Worm (Caenorhabditis elegans) whole organism, L4 larva: ENCODE data around the gene wapl-1.

Source experiments
- F44E2.7 ChIP-seq: fragments of 200-800 bp; sonication (Bioruptor generic); IDR thresholded peaks from 2 replicates; pipeline ENCODE4 v2.1.2; 2022; ENCODE audit warnings: missing genetic modification characterization, missing compliant biosample characterization
- T20F7.1 ChIP-seq: fragments of 200-800 bp; sonication (Bioruptor generic); optimal IDR thresholded peaks from 2 replicates; lab custom pipeline; 2018; ENCODE audit warnings: mild to moderate bottlenecking, missing genetic modification characterization, missing compliant biosample characterization
- ZK546.5 ChIP-seq, 2 experiments: sonication (generic microtip); optimal IDR thresholded peaks; 2 replicates each; lab custom pipeline; 2017; ENCODE audit warnings: missing biosample characterization in 2 of 2, missing genetic modification characterization in 2 of 2
- aly-2 ChIP-seq: sonication (generic microtip); optimal IDR thresholded peaks from 2 replicates; lab custom pipeline; 2018; ENCODE audit warnings: missing biosample characterization, missing genetic modification characterization
- arid-1 ChIP-seq: fragments of 200-800 bp; sonication (Bioruptor generic); conservative IDR thresholded peaks from 2 replicates; pipeline ENCODE4 v1.3.6; 2022; ENCODE audit warnings: missing genetic modification reagents, missing genetic modification characterization, missing compliant biosample characterization
- ceh-20 ChIP-seq: fragments of 200-800 bp; sonication (Bioruptor generic); IDR thresholded peaks from 2 replicates; pipeline ENCODE4 v1.3.6; 2022; ENCODE audit warnings: missing genetic modification reagents, missing genetic modification characterization, missing compliant biosample characterization
- ceh-28 ChIP-seq: fragments of 150-350 bp; optimal IDR thresholded peaks from 2 replicates; lab custom pipeline; 2014; ENCODE audit warnings: missing biosample characterization, missing genetic modification reagents, missing genetic modification characterization
- ceh-44 ChIP-seq: fragments of 200-800 bp; sonication (Bioruptor generic); IDR thresholded peaks from 2 replicates; pipeline ENCODE4 v1.3.6; 2022; ENCODE audit warnings: missing genetic modification reagents, missing genetic modification characterization, missing compliant biosample characterization
- cey-2 ChIP-seq: sonication (generic microtip); optimal IDR thresholded peaks from 3 replicates; lab custom pipeline; 2017; ENCODE audit warnings: missing genetic modification characterization, mild to moderate bottlenecking, missing compliant biosample characterization, antibody characterized with exemption, borderline replicate concordance; ENCODE audit not compliant: insufficient read depth
- daf-16 ChIP-seq, 3 experiments: sonication (generic microtip); optimal IDR thresholded peaks; 2 replicates each; lab custom pipeline; 2016 to 2017; ENCODE audit warnings: missing genetic modification characterization in 3 of 3, missing genetic modification reagents in 3 of 3, mild to moderate bottlenecking in 2 of 3, missing compliant biosample characterization in 2 of 3, missing biosample characterization in 1 of 3, moderate library complexity in 1 of 3
- daf-19 ChIP-seq: fragments of 200-800 bp; sonication (Bioruptor generic); conservative IDR thresholded peaks from 2 replicates; pipeline ENCODE4 v1.3.6; 2022; ENCODE audit warnings: missing genetic modification characterization, missing compliant biosample characterization
- dpl-1 ChIP-seq: fragments of 150-350 bp; optimal IDR thresholded peaks from 2 replicates; lab custom pipeline; 2014; ENCODE audit warnings: missing biosample characterization, missing genetic modification reagents, missing genetic modification characterization
- dve-1 ChIP-seq: sonication (generic microtip); optimal IDR thresholded peaks from 2 replicates; lab custom pipeline; 2017; ENCODE audit warnings: antibody characterized with exemption, mild to moderate bottlenecking, missing genetic modification characterization, missing compliant biosample characterization; ENCODE audit not compliant: insufficient read depth
- gei-8 ChIP-seq: fragments of 200-800 bp; sonication (Bioruptor generic); optimal IDR thresholded peaks from 2 replicates; lab custom pipeline; 2018; ENCODE audit warnings: mild to moderate bottlenecking, missing genetic modification characterization, missing compliant biosample characterization
- hif-1 ChIP-seq, 2 experiments: sonication (generic microtip); optimal IDR thresholded peaks; 2 replicates each; lab custom pipeline; 2016 to 2017; ENCODE audit warnings: missing compliant biosample characterization in 2 of 2, missing genetic modification characterization in 2 of 2, missing genetic modification reagents in 2 of 2, missing genotype in 2 of 2, mild to moderate bottlenecking in 1 of 2
- hlh-11 ChIP-seq: fragments of 200-800 bp; sonication (Bioruptor generic); optimal IDR thresholded peaks from 2 replicates; lab custom pipeline; 2018; ENCODE audit warnings: mild to moderate bottlenecking, missing genetic modification characterization, missing compliant biosample characterization
- hlh-30 ChIP-seq: sonication (generic microtip); optimal IDR thresholded peaks from 2 replicates; lab custom pipeline; 2017; ENCODE audit warnings: antibody characterized with exemption, mild to moderate bottlenecking, missing genetic modification characterization, missing compliant biosample characterization; ENCODE audit not compliant: insufficient read depth
- lim-7 ChIP-seq: fragments of 200-800 bp; sonication (Bioruptor generic); IDR thresholded peaks from 2 replicates; pipeline ENCODE4 v1.3.6; 2022; ENCODE audit warnings: missing genetic modification characterization, missing compliant biosample characterization
- lin-13 ChIP-seq: fragments of 150-350 bp; optimal IDR thresholded peaks from 2 replicates; lab custom pipeline; 2014; ENCODE audit warnings: missing biosample characterization, missing genetic modification reagents, missing genetic modification characterization
- lin-29 ChIP-seq: fragments of 200-800 bp; sonication (Bioruptor generic); IDR thresholded peaks from 2 replicates; pipeline ENCODE4 v1.3.6; 2022; ENCODE audit warnings: missing genetic modification reagents, missing genetic modification characterization, missing compliant biosample characterization
- lin-38 ChIP-seq: fragments of 200-800 bp; sonication (Bioruptor generic); IDR thresholded peaks from 2 replicates; pipeline ENCODE4 v1.3.6; 2022; ENCODE audit warnings: missing genetic modification reagents, missing genetic modification characterization, missing compliant biosample characterization
- madf-9 ChIP-seq: fragments of 200-800 bp; sonication (Bioruptor generic); conservative IDR thresholded peaks from 2 replicates; pipeline ENCODE4 v1.3.6; 2022; ENCODE audit warnings: missing genetic modification reagents, missing genetic modification characterization, missing compliant biosample characterization
- mxl-3 ChIP-seq: fragments of 200-800 bp; sonication (Bioruptor generic); optimal IDR thresholded peaks from 2 replicates; lab custom pipeline; 2018; ENCODE audit warnings: mild to moderate bottlenecking, missing genetic modification characterization, missing compliant biosample characterization
- nhr-10 ChIP-seq: fragments of 150-350 bp; optimal IDR thresholded peaks from 2 replicates; lab custom pipeline; 2014; ENCODE audit warnings: missing biosample characterization, missing genetic modification characterization
- nhr-25 ChIP-seq: sonication (generic microtip); optimal IDR thresholded peaks from 2 replicates; lab custom pipeline; 2017; ENCODE audit warnings: missing genetic modification characterization, mild to moderate bottlenecking, missing compliant biosample characterization, antibody characterized with exemption, moderate library complexity, borderline replicate concordance; ENCODE audit not compliant: insufficient read depth
- nhr-28 ChIP-seq: fragments of 150-350 bp; optimal IDR thresholded peaks from 2 replicates; lab custom pipeline; 2014; ENCODE audit warnings: missing biosample characterization, missing genetic modification characterization
- nhr-48 ChIP-seq: sonication (generic microtip); optimal IDR thresholded peaks from 2 replicates; lab custom pipeline; 2016; ENCODE audit warnings: mild to moderate bottlenecking, missing genetic modification characterization, missing compliant biosample characterization
- pha-4 ChIP-seq, 2 experiments: fragments of 150-350 bp in 1 of 2; fragments of 200-800 bp in 1 of 2; sonication (Bioruptor generic) in 1 of 2; IDR thresholded peaks in 1 of 2; optimal IDR thresholded peaks in 1 of 2; 2 replicates each; pipeline versions ENCODE4 v1.3.6 to Lab custom; 2014 to 2022; ENCODE audit warnings: missing genetic modification characterization in 2 of 2, missing genetic modification reagents in 2 of 2, missing biosample characterization in 1 of 2, missing compliant biosample characterization in 1 of 2
- rbr-2 ChIP-seq: sonication (generic microtip); optimal IDR thresholded peaks from 2 replicates; lab custom pipeline; 2016; ENCODE audit warnings: missing genotype, missing genetic modification characterization, missing compliant biosample characterization
- set-16 ChIP-seq: fragments of 200-800 bp; sonication (Bioruptor generic); IDR thresholded peaks from 2 replicates; pipeline ENCODE4 v1.3.6; 2022; ENCODE audit warnings: missing genetic modification reagents, missing genetic modification characterization, missing compliant biosample characterization
- skn-1 ChIP-seq: fragments of 150-350 bp; optimal IDR thresholded peaks from 2 replicates; lab custom pipeline; 2014; ENCODE audit warnings: missing biosample characterization, missing genetic modification characterization
- snpc-1.2 ChIP-seq: fragments of 200-800 bp; sonication (Bioruptor generic); IDR thresholded peaks from 2 replicates; pipeline ENCODE4 v1.3.6; 2022; ENCODE audit warnings: missing genetic modification reagents, missing genetic modification characterization, missing compliant biosample characterization
- spr-1 ChIP-seq: sonication (generic microtip); optimal IDR thresholded peaks from 2 replicates; lab custom pipeline; 2016; ENCODE audit warnings: mild to moderate bottlenecking, missing genetic modification characterization, missing compliant biosample characterization
- tra-1 ChIP-seq: fragments of 200-800 bp; sonication (Bioruptor generic); IDR thresholded peaks from 2 replicates; pipeline ENCODE4 v1.3.6; 2022; ENCODE audit warnings: missing genetic modification reagents, missing genetic modification characterization, missing compliant biosample characterization
- unc-130 ChIP-seq: sonication (generic microtip); optimal IDR thresholded peaks from 2 replicates; lab custom pipeline; 2016; ENCODE audit warnings: missing genetic modification reagents, missing genetic modification characterization, missing compliant biosample characterization
- unc-62 ChIP-seq, 3 experiments: fragments of 150-350 bp in 1 of 3; sonication (generic microtip); optimal IDR thresholded peaks in 2 of 3; peaks in 1 of 3; 1 replicate in 1 of 3; 2 replicates in 2 of 3; lab custom pipeline; 2014 to 2017; ENCODE audit warnings: missing biosample characterization in 3 of 3, missing genetic modification characterization in 3 of 3, missing genetic modification reagents in 3 of 3, missing genotype in 1 of 3
- zag-1 ChIP-seq: fragments of 150-350 bp; optimal IDR thresholded peaks from 2 replicates; lab custom pipeline; 2014; ENCODE audit warnings: missing biosample characterization, missing genetic modification characterization
- zfp-3 ChIP-seq: fragments of 200-800 bp; sonication (Bioruptor generic); conservative IDR thresholded peaks from 2 replicates; pipeline ENCODE4 v1.3.6; 2022; ENCODE audit warnings: missing genetic modification reagents, missing genetic modification characterization, missing compliant biosample characterization

The wapl-1 gene

ce11 chrIV:4400350-4401326 is 44.9 kb downstream of the wapl-1 start, which contains the start of gene Y24D9A.6 (continued):
- TF ChIP-seq daf-16 (GFP tag; optimal IDR thresholded peaks at IDR 0.05; lab: Kevin White, UChicago) (no peak), daf-16 (tag; optimal IDR thresholded peaks at IDR 0.05; lab: Kevin White, UChicago) (peak; percentile 3), ceh-20 (peak; percentile 69; the same call in 1 of the 2 replicates), hlh-30 (peak; percentile 77), set-16 (peak; percentile 81), ceh-28 (tag; lab: Kevin White, UChicago) (peak; percentile 56), tra-1 (peak; percentile 35; the same call in 1 of the 2 replicates), cey-2 (peak; percentile 23), nhr-28 (tag; lab: Kevin White, UChicago) (peak; percentile 69), lim-7 (GFP tag; lab: Robert Waterston, UW) (no peak), pha-4 (GFP tag; IDR thresholded peaks at IDR 0.05; lab: Robert Waterston, UW) (peak; percentile 28; the same call in 1 of the 2 replicates), pha-4 (tag; optimal IDR thresholded peaks at IDR 0.05; lab: Kevin White, UChicago) (no peak), dve-1 (tag; lab: Kevin White, UChicago) (peak; percentile 64), skn-1 (tag; lab: Kevin White, UChicago) (no peak), hlh-11 (tag; lab: Kevin White, UChicago) (peak; percentile 88), spr-1 (no peak), dpl-1 (GFP tag; lab: Kevin White, UChicago) (peak; percentile 30), snpc-1.2 (no peak), aly-2 (tag; lab: Kevin White, UChicago) (no peak), nhr-48 (tag; lab: Kevin White, UChicago) (peak; percentile 11), unc-62 (GFP tag; optimal IDR thresholded peaks at IDR 0.05 in 1 of 2; lab: Kevin White, UChicago) (peak in 1 of 2 experiments; percentile 99), unc-62 (tag; optimal IDR thresholded peaks at IDR 0.05; lab: Kevin White, UChicago) (no peak), lin-13 (GFP tag; lab: Kevin White, UChicago) (no peak), hif-1 (tag; optimal IDR thresholded peaks at IDR 0.05; lab: Kevin White, UChicago) (peak; percentile 8 to 61), lin-29 (GFP tag; lab: Robert Waterston, UW) (0 out of 2 replicates have a peak, but pooled peaks have one; percentile 41)

- no peak for TF ChIP-seq zag-1 (tag; lab: Kevin White, UChicago)
- TF ChIP-seq F44E2.7 (GFP tag; lab: Robert Waterston, UW): 0 out of 2 replicates have a peak, but pooled peaks have one; percentile 36
- peak; percentile 95 for TF ChIP-seq set-16
- TF ChIP-seq nhr-25 (tag; lab: Kevin White, UChicago): peak; percentile 1
- 0 out of 2 replicates have a peak, but pooled peaks have one; percentile 13 for TF ChIP-seq madf-9 (GFP tag; lab: Robert Waterston, UW)
- peak; percentile 29 for TF ChIP-seq mxl-3
- peak; percentile 18 for TF ChIP-seq lin-38 (GFP tag; lab: Robert Waterston, UW)
- TF ChIP-seq daf-16 (GFP tag; optimal IDR thresholded peaks at IDR 0.05; lab: Kevin White, UChicago): no peak
- peak; percentile 3 for TF ChIP-seq daf-16 (tag; optimal IDR thresholded peaks at IDR 0.05; lab: Kevin White, UChicago)
- TF ChIP-seq daf-19: no peak
- no peak for TF ChIP-seq ZK546.5 (tag; optimal IDR thresholded peaks at IDR 0.05; lab: Kevin White, UChicago)
Measured at ce11 chrIV:4399418-4400136, 46.0 kb downstream of the wapl-1 start.

- TF ChIP-seq arid-1 (GFP tag; lab: Robert Waterston, UW) (no peak), aly-2 (tag; lab: Kevin White, UChicago) (no peak), zfp-3 (GFP tag; lab: Robert Waterston, UW) (no peak), ceh-44 (GFP tag; lab: Robert Waterston, UW) (no peak), rbr-2 (tag; lab: Kevin White, UChicago) (no peak), nhr-10 (no peak), spr-1 (no peak), unc-130 (GFP tag; lab: Kevin White, UChicago) (no peak), T20F7.1 (no peak), gei-8 (no peak)
Measured at ce11 chrIV:4398890-4399289, 46.6 kb downstream of the wapl-1 start.
